Worm (Caenorhabditis elegans) whole organism, early embryonic: ENCODE data around the gene ccnk-1.

Experiments
- B0310.2 ChIP-seq: sonication (generic microtip); optimal IDR thresholded peaks from 2 replicates; lab custom pipeline; 2016; ENCODE audit warnings: mild to moderate bottlenecking, missing genetic modification characterization, missing compliant biosample characterization
- aly-1 ChIP-seq: sonication (generic microtip); optimal IDR thresholded peaks from 2 replicates; lab custom pipeline; 2016; ENCODE audit warnings: missing genetic modification characterization, missing compliant biosample characterization
- ama-1 ChIP-seq: fragments of 150-350 bp; optimal IDR thresholded peaks from 2 replicates; lab custom pipeline; 2014
- ceh-36 ChIP-seq: sonication (generic microtip); optimal IDR thresholded peaks from 2 replicates; lab custom pipeline; 2016; ENCODE audit warnings: missing genetic modification characterization, inconsistent platforms, missing compliant biosample characterization
- ets-7 ChIP-seq: sonication (generic microtip); optimal IDR thresholded peaks from 2 replicates; lab custom pipeline; 2016; ENCODE audit warnings: missing genotype, missing genetic modification characterization, missing compliant biosample characterization
- flt-1 ChIP-seq: fragments of 200-800 bp; sonication (Bioruptor generic); IDR thresholded peaks from 2 replicates; pipeline ENCODE4 v1.3.6; 2022; ENCODE audit warnings: missing genetic modification characterization, missing compliant biosample characterization
- hmg-4 ChIP-seq: fragments of 200-800 bp; sonication (Bioruptor generic); optimal IDR thresholded peaks from 2 replicates; lab custom pipeline; 2018; ENCODE audit warnings: mild to moderate bottlenecking, missing genetic modification characterization, missing compliant biosample characterization
- scrt-1 ChIP-seq: fragments of 200-800 bp; sonication (Bioruptor generic); IDR thresholded peaks from 2 replicates; pipeline ENCODE4 v1.3.6; 2022; ENCODE audit warnings: missing genetic modification characterization, missing compliant biosample characterization
- sea-1 ChIP-seq: fragments of 200-800 bp; sonication (Bioruptor generic); conservative IDR thresholded peaks from 2 replicates; pipeline ENCODE4 v1.3.6; 2022; ENCODE audit warnings: missing genetic modification characterization, missing compliant biosample characterization
- tbx-11 ChIP-seq: fragments of 200-800 bp; sonication (Bioruptor generic); IDR thresholded peaks from 2 replicates; pipeline ENCODE4 v1.3.6; 2022; ENCODE audit warnings: missing genetic modification characterization, missing compliant biosample characterization
- tbx-37 ChIP-seq: fragments of 200-800 bp; sonication (Bioruptor generic); conservative IDR thresholded peaks from 2 replicates; pipeline ENCODE4 v1.3.6; 2022; ENCODE audit warnings: missing genetic modification reagents, missing genetic modification characterization, missing compliant biosample characterization

DNA sequence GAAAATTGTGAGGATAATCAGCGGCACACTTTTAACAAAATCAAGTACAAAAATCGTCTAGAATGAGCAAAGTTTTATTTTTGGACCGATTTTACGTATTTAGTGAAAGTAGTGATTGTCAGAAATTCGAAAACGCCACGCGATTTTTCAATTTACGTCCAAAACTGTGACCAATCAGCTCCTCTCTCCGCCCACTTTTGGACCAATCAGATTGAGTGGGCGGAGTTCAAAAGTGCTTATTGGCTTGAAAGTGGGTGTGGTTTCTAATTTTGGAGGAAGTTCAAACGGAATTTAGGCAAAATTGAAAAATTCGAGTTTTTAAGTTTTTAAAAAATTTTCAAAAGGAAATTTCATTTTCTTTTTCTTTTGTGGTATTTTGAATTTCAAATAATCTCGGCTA lies 2.1 kb downstream of the ccnk-1 start:
- TF ChIP-seq tbx-37 (GFP tag; lab: Robert Waterston, UW) (no peak), ama-1 (lab: Kevin White, UChicago) (no peak), flt-1 (GFP tag; lab: Robert Waterston, UW) (no peak), scrt-1 (GFP tag; lab: Robert Waterston, UW) (no peak), tbx-11 (GFP tag; lab: Robert Waterston, UW) (no peak), ceh-36 (tag; lab: Kevin White, UChicago) (no peak), hmg-4 (GFP tag; lab: Kevin White, UChicago) (no peak), B0310.2 (no peak), ets-7 (tag; lab: Kevin White, UChicago) (no peak), sea-1 (no peak), aly-1 (no peak)
